Fruit fly (Drosophila melanogaster) ovary, adult (tissue): Measurements from ENCODE around the gene CG6171.
A peak's percentile ranks its signal among the peaks of the same experiment; 100 is the strongest.

ENCODE experiments used
- CG17801 ChIP-seq: fragments of 200-800 bp; optimal IDR thresholded peaks from 2 replicates; lab custom pipeline; 2019; ENCODE audit warnings: missing biosample characterization, mild to moderate bottlenecking, missing genetic modification characterization, moderate library complexity; ENCODE audit not compliant: partially characterized antibody

The CG6171 gene

dm6 chr3R:15363608-15364007 lies at the start of gene CG6171:
TSS of gene CG6171 (minus strand) at chr3R:15363857.
- TF ChIP-seq CG17801 (GFP tag; lab: Kevin White, UChicago), result peak; percentile 10

- TF ChIP-seq CG17801 (GFP tag; lab: Kevin White, UChicago), result no peak
Observed at dm6 chr3R:15410689-15411587, 47.3 kb upstream of the CG6171 start.

- peak; percentile 22 for TF ChIP-seq CG17801 (GFP tag; lab: Kevin White, UChicago)
Observed at dm6 chr3R:15409772-15410688, 46.4 kb upstream of the CG6171 start.

dm6 chr3R:15409110-15409771 lies 45.6 kb upstream of the CG6171 start:
- no peak for TF ChIP-seq CG17801 (GFP tag; lab: Kevin White, UChicago)

dm6 chr3R:15408131-15408731 lies 44.6 kb upstream of the CG6171 start, which contains the start of gene Atx2:
TSS of gene Atx2 (plus strand) at chr3R:15408423.
- TF ChIP-seq CG17801 (GFP tag; lab: Kevin White, UChicago), result peak; percentile 28

dm6 chr3R:15407020-15407501 lies 43.4 kb upstream of the CG6171 start, which contains the start of gene CG6125:
TSS of gene CG6125 (minus strand) at chr3R:15407070.
- TF ChIP-seq CG17801 (GFP tag; lab: Kevin White, UChicago), result no peak

- no peak for TF ChIP-seq CG17801 (GFP tag; lab: Kevin White, UChicago)
Observed at dm6 chr3R:15406393-15406792, 42.7 kb upstream of the CG6171 start.

dm6 chr3R:15402654-15403053 lies 39.0 kb upstream of the CG6171 start:
- no peak for TF ChIP-seq CG17801 (GFP tag; lab: Kevin White, UChicago)

dm6 chr3R:15393206-15393805 lies 29.6 kb upstream of the CG6171 start:
- TF ChIP-seq CG17801 (GFP tag; lab: Kevin White, UChicago), result no peak

- TF ChIP-seq CG17801 (GFP tag; lab: Kevin White, UChicago), result no peak
Observed at dm6 chr3R:15382851-15383250, 19.2 kb upstream of the CG6171 start, which contains the start of gene h-cup. TSS of gene h-cup (minus strand) at chr3R:15382951.

dm6 chr3R:15379071-15379470 lies 15.4 kb upstream of the CG6171 start:
- TF ChIP-seq CG17801 (GFP tag; lab: Kevin White, UChicago), result no peak

- TF ChIP-seq CG17801 (GFP tag; lab: Kevin White, UChicago), result no peak
Observed at dm6 chr3R:15375470-15375869, 11.8 kb upstream of the CG6171 start.

- no peak for TF ChIP-seq CG17801 (GFP tag; lab: Kevin White, UChicago)
Observed at dm6 chr3R:15374397-15374796, 10.7 kb upstream of the CG6171 start, which contains the start of gene Rbp. TSS of gene Rbp (plus strand) at chr3R:15374635.
